Fruit fly (Drosophila melanogaster): Measurements from ENCODE around the gene CG14864.
A peak's percentile ranks its signal among the peaks of the same experiment; 100 is the strongest.

Gene CG14864

DNA sequence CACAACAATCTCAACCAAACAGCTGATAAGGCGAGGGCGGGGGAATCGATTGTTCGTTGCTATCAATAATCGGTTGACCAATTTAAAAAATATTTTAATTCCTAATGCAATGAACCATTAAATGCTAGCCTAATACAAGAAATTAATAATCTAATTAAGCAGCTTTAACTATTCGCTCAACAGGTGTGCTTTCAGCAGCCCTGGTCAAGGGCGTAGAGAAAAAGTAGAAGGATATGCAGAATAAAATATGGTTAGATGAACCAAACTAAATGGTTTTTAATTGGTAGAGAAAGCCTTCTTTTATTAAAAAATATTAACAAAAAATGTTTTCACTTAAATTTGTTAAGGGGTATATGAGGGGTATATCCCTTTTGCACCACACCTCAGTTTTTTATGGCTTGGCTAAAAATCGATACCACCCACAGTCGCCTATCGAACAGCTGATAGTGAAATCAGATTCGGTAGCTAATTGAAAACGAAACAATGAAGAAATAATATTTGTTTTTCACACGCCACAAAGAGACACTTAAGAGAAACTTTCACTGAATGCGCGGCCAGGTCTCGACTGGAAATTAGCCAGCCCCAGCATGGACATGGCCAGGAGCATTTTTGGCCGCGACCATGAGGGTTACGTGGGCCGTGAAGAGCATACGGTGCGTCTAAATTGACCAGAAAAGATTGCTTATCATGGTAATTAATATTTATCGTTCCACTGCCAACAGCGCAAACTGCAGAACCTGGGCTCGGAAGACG, 49.3 kb downstream of the CG14864 start, which contains the start of the genes SIDL and CG12241 (continued):
- peak; percentile 87; the same call in 1 of the 2 replicates for TF ChIP-seq CG8765 (GFP tag; IDR thresholded peaks at IDR 0.05)
- no peak for TF ChIP-seq Lhr (GFP tag; optimal IDR thresholded peaks at IDR 0.05)

Data from whole organism, embryonic.